Worm (Caenorhabditis elegans) whole organism, young adult: Measurements from ENCODE around the gene coa-3.

Source experiments
- B0019.2 ChIP-seq: fragments of 200-800 bp; sonication (Bioruptor generic); conservative IDR thresholded peaks from 2 replicates; pipeline ENCODE4 v1.3.6; 2022; ENCODE audit warnings: missing genetic modification reagents, missing genetic modification characterization, missing compliant biosample characterization
- B0261.1 ChIP-seq: sonication (generic microtip); optimal IDR thresholded peaks from 2 replicates; lab custom pipeline; 2016; ENCODE audit warnings: mild to moderate bottlenecking, missing genetic modification characterization, moderate library complexity, missing compliant biosample characterization
- F22D6.2 ChIP-seq: sonication (generic microtip); optimal IDR thresholded peaks from 2 replicates; lab custom pipeline; 2016; ENCODE audit warnings: mild to moderate bottlenecking, missing genetic modification characterization, missing compliant biosample characterization
- K11D2.4 ChIP-seq: fragments of 200-800 bp; sonication (Bioruptor generic); IDR thresholded peaks from 2 replicates; pipeline ENCODE4 v1.3.6; 2022; ENCODE audit warnings: missing genetic modification reagents, missing genetic modification characterization, missing compliant biosample characterization
- ama-1 ChIP-seq, 3 experiments: fragments of 150-350 bp in 1 of 3; sonication (generic microtip) in 2 of 3; optimal IDR thresholded peaks; 2 replicates each; lab custom pipeline; 2014 to 2018; ENCODE audit warnings: missing biosample characterization in 2 of 3, missing genetic modification characterization in 2 of 3, missing genetic modification reagents in 2 of 3
- aptf-2 ChIP-seq: fragments of 200-800 bp; sonication (Bioruptor generic); conservative IDR thresholded peaks from 2 replicates; pipeline ENCODE4 v1.3.6; 2022; ENCODE audit warnings: missing genetic modification reagents, missing genetic modification characterization, missing compliant biosample characterization
- bed-1 ChIP-seq: fragments of 200-800 bp; sonication (Bioruptor generic); IDR thresholded peaks from 2 replicates; pipeline ENCODE4 v1.3.6; 2022; ENCODE audit warnings: missing genetic modification reagents, missing genetic modification characterization, missing compliant biosample characterization
- ccch-3 ChIP-seq: fragments of 200-800 bp; sonication (Bioruptor generic); optimal IDR thresholded peaks from 2 replicates; lab custom pipeline; 2018; ENCODE audit warnings: mild to moderate bottlenecking, missing genetic modification characterization, missing compliant biosample characterization
- chd-7 ChIP-seq: sonication (generic microtip); optimal IDR thresholded peaks from 2 replicates; lab custom pipeline; 2016; ENCODE audit warnings: mild to moderate bottlenecking, missing genetic modification characterization, moderate library complexity, missing compliant biosample characterization
- nhr-120 ChIP-seq: fragments of 200-800 bp; sonication (Bioruptor generic); IDR thresholded peaks from 2 replicates; pipeline ENCODE4 v1.3.6; 2022; ENCODE audit warnings: missing genetic modification characterization, missing compliant biosample characterization
- nhr-179 ChIP-seq: sonication (generic microtip); optimal IDR thresholded peaks from 2 replicates; lab custom pipeline; 2016; ENCODE audit warnings: mild to moderate bottlenecking, missing genetic modification characterization, missing compliant biosample characterization
- ztf-18 ChIP-seq: sonication (generic microtip); optimal IDR thresholded peaks from 2 replicates; lab custom pipeline; 2016; ENCODE audit warnings: missing genotype, mild to moderate bottlenecking, missing genetic modification characterization, missing compliant biosample characterization
- ztf-22 ChIP-seq: fragments of 200-800 bp; sonication (Bioruptor generic); optimal IDR thresholded peaks from 2 replicates; lab custom pipeline; 2018; ENCODE audit warnings: mild to moderate bottlenecking, missing genetic modification characterization, moderate library complexity, missing compliant biosample characterization
- ztf-26 ChIP-seq: sonication (generic microtip); optimal IDR thresholded peaks from 2 replicates; lab custom pipeline; 2017; ENCODE audit warnings: missing genetic modification characterization, missing compliant biosample characterization

- TF ChIP-seq aptf-2 (GFP tag; lab: Robert Waterston, UW) (no peak), ztf-22 (GFP tag; lab: Kevin White, UChicago) (no peak), chd-7 (no peak), F22D6.2 (tag; lab: Kevin White, UChicago) (no peak), bed-1 (no peak), nhr-120 (GFP tag; lab: Robert Waterston, UW) (no peak), nhr-179 (tag; lab: Kevin White, UChicago) (no peak), ama-1 (optimal IDR thresholded peaks at IDR 0.05; lab: Kevin White, UChicago) (no peak), ama-1 (GFP tag; optimal IDR thresholded peaks at IDR 0.05; lab: Kevin White, UChicago) (no peak), ztf-26 (tag; lab: Kevin White, UChicago) (no peak), ccch-3 (GFP tag; lab: Kevin White, UChicago) (no peak), K11D2.4 (GFP tag; lab: Robert Waterston, UW) (no peak), B0019.2 (GFP tag; lab: Robert Waterston, UW) (no peak), B0261.1 (tag; lab: Kevin White, UChicago) (no peak), ztf-18 (no peak)
Observed at ce11 chrII:4617990-4618389, 15.6 kb upstream of the coa-3 start, which contains the start of gene clec-137.
